Fruit fly (Drosophila melanogaster): ENCODE data around the gene CG31288.

- no peak for TF ChIP-seq CG8301 (tag; optimal IDR thresholded peaks at IDR 0.05)
- no peak for TF ChIP-seq Snoo (tag; optimal IDR thresholded peaks at IDR 0.05)
- no peak for TF ChIP-seq fd96Ca (GFP tag; IDR thresholded peaks at IDR 0.05)
- no peak for TF ChIP-seq CG9948 (tag; optimal IDR thresholded peaks at IDR 0.05)
- TF ChIP-seq CG12605 (GFP tag; IDR thresholded peaks at IDR 0.05), result no peak
- TF ChIP-seq rn (GFP tag; IDR thresholded peaks at IDR 0.05), result no peak
- TF ChIP-seq EcR (GFP tag; optimal IDR thresholded peaks at IDR 0.05), result no peak
- no peak for TF ChIP-seq CG13204 (GFP tag; optimal IDR thresholded peaks at IDR 0.05)
- no peak for TF ChIP-seq CG34367 (tag; optimal IDR thresholded peaks at IDR 0.05)
These were observed 14.4 kb upstream of the CG31288 start, which contains the start of gene CG31087 for dm6 chr3R:25313771-25314170.

Data from whole organism, pupa.